Fruit fly (Drosophila melanogaster) whole organism, embryonic: Measurements from ENCODE around the gene Idi.
A peak's percentile ranks its signal among the peaks of the same experiment; 100 is the strongest.

Experiments used
- Abd-B ChIP-seq: fragments of 200-800 bp; sonication (Bioruptor generic); optimal IDR thresholded peaks from 2 replicates; lab custom pipeline; 2018; ENCODE audit warnings: missing biosample characterization, mild to moderate bottlenecking, missing genetic modification characterization, moderate library complexity
- Atf3 ChIP-seq: fragments of 200-800 bp; sonication (Bioruptor generic); optimal IDR thresholded peaks from 3 replicates; lab custom pipeline; 2016; ENCODE audit warnings: missing biosample characterization, missing genetic modification characterization
- Awh ChIP-seq: fragments of 200-800 bp; sonication (Bioruptor generic); IDR thresholded peaks from 2 replicates; pipeline ENCODE4, ENCODE4 v1.3.6; 2022; ENCODE audit warnings: missing biosample characterization, missing genetic modification characterization
- BEAF-32 ChIP-seq: fragments of 200-800 bp; sonication (Bioruptor generic); optimal IDR thresholded peaks from 3 replicates; lab custom pipeline; 2017; ENCODE audit warnings: missing biosample characterization, missing genetic modification characterization, mild to moderate bottlenecking, moderate library complexity, missing genetic modification reagents
- CG10321 ChIP-seq: fragments of 200-800 bp; sonication (Bioruptor generic); IDR thresholded peaks from 2 replicates; pipeline ENCODE4 v1.3.6; 2022; ENCODE audit warnings: missing biosample characterization, missing genetic modification characterization
- CG11247 ChIP-seq: fragments of 200-800 bp; sonication (Bioruptor generic); IDR thresholded peaks from 2 replicates; pipeline ENCODE4 v1.3.6; 2022; ENCODE audit warnings: missing biosample characterization, missing genetic modification characterization
- CG11695 ChIP-seq: fragments of 200-800 bp; sonication (Bioruptor generic); IDR thresholded peaks from 3 replicates; pipeline ENCODE4 v1.3.6; 2022; ENCODE audit warnings: missing biosample characterization, missing genetic modification characterization
- CG13424 ChIP-seq: fragments of 200-800 bp; sonication (Bioruptor generic); optimal IDR thresholded peaks from 2 replicates; lab custom pipeline; 2019; ENCODE audit warnings: missing biosample characterization, mild to moderate bottlenecking, missing genetic modification characterization, moderate library complexity
- CG15601 ChIP-seq: fragments of 200-800 bp; sonication (Bioruptor generic); optimal IDR thresholded peaks from 3 replicates; lab custom pipeline; 2019; ENCODE audit warnings: missing biosample characterization, mild to moderate bottlenecking, missing genetic modification characterization, moderate library complexity
- CG16815 ChIP-seq: fragments of 200-800 bp; sonication (Bioruptor generic); optimal IDR thresholded peaks from 3 replicates; lab custom pipeline; 2017; ENCODE audit warnings: missing biosample characterization, mild to moderate bottlenecking, missing genetic modification characterization
- CG1792 ChIP-seq: fragments of 200-800 bp; sonication (Bioruptor generic); optimal IDR thresholded peaks from 2 replicates; lab custom pipeline; 2016; ENCODE audit warnings: missing biosample characterization, missing genetic modification characterization
- CG18599 ChIP-seq: fragments of 200-800 bp; sonication (Bioruptor generic); optimal IDR thresholded peaks from 3 replicates; lab custom pipeline; 2017; ENCODE audit warnings: missing biosample characterization, missing genetic modification characterization, mild to moderate bottlenecking, moderate library complexity, missing genetic modification reagents
- CG30403 ChIP-seq: fragments of 200-800 bp; sonication (Bioruptor generic); optimal IDR thresholded peaks from 3 replicates; lab custom pipeline; 2016; ENCODE audit warnings: missing biosample characterization, missing genetic modification characterization
- CG31224 ChIP-seq: fragments of 200-800 bp; sonication (Bioruptor generic); IDR thresholded peaks from 2 replicates; pipeline ENCODE4 v1.3.6; 2022; ENCODE audit warnings: missing biosample characterization, missing genetic modification characterization
- CG33213 ChIP-seq: fragments of 200-800 bp; sonication (Bioruptor generic); optimal IDR thresholded peaks from 3 replicates; lab custom pipeline; 2016; ENCODE audit warnings: missing biosample characterization, missing genetic modification characterization
- CG33557 ChIP-seq: fragments of 200-800 bp; sonication (Bioruptor generic); optimal IDR thresholded peaks from 2 replicates; lab custom pipeline; 2019; ENCODE audit warnings: missing biosample characterization, mild to moderate bottlenecking, missing genetic modification characterization, moderate library complexity
- CG4282 ChIP-seq: fragments of 200-800 bp; sonication (Bioruptor generic); optimal IDR thresholded peaks from 2 replicates; lab custom pipeline; 2016; ENCODE audit warnings: missing biosample characterization, missing genetic modification characterization
- CG4328 ChIP-seq: fragments of 200-800 bp; sonication (Bioruptor generic); optimal IDR thresholded peaks from 3 replicates; lab custom pipeline; 2017; ENCODE audit warnings: missing biosample characterization, missing genetic modification reagents, missing genetic modification characterization
- CG5953 ChIP-seq: fragments of 200-800 bp; sonication (Bioruptor generic); IDR thresholded peaks from 2 replicates; pipeline ENCODE4 v1.3.6; 2022; ENCODE audit warnings: missing biosample characterization, missing genetic modification characterization
- CG7357 ChIP-seq: fragments of 200-800 bp; sonication (Bioruptor generic); IDR thresholded peaks from 3 replicates; pipeline ENCODE4 v1.3.6; 2022; ENCODE audit warnings: missing biosample characterization, missing genetic modification characterization
- CG7372 ChIP-seq: fragments of 200-800 bp; sonication (Bioruptor generic); IDR thresholded peaks from 2 replicates; pipeline ENCODE4 v1.3.6; 2022; ENCODE audit warnings: missing biosample characterization, missing genetic modification characterization
- CG7556 ChIP-seq: fragments of 200-800 bp; sonication (Bioruptor generic); optimal IDR thresholded peaks from 2 replicates; lab custom pipeline; 2017; ENCODE audit warnings: missing biosample characterization, mild to moderate bottlenecking, missing genetic modification characterization
- CG7963 ChIP-seq: fragments of 200-800 bp; sonication (Bioruptor generic); IDR thresholded peaks from 3 replicates; pipeline ENCODE4 v1.3.6; 2022; ENCODE audit warnings: missing biosample characterization, missing genetic modification characterization; ENCODE audit not compliant: partially characterized antibody
- CG8478 ChIP-seq: fragments of >200 bp; optimal IDR thresholded peaks from 2 replicates; lab custom pipeline; 2018
- CG9215 ChIP-seq: fragments of 200-800 bp; sonication (Bioruptor generic); IDR thresholded peaks from 2 replicates; pipeline ENCODE4 v1.3.6; 2022; ENCODE audit warnings: missing biosample characterization, missing genetic modification characterization
- Doc3 ChIP-seq: fragments of 200-800 bp; sonication (Bioruptor generic); IDR thresholded peaks from 3 replicates; pipeline ENCODE4 v1.3.6; 2022; ENCODE audit warnings: missing biosample characterization, missing genetic modification characterization; ENCODE audit not compliant: partially characterized antibody
- H15 ChIP-seq: fragments of 200-800 bp; sonication (Bioruptor generic); IDR thresholded peaks from 3 replicates; pipeline ENCODE4 v1.3.6; 2022; ENCODE audit warnings: missing biosample characterization, missing genetic modification characterization
- Hr78 ChIP-seq, 2 experiments: fragments of 200-800 bp in 1 of 2; fragments of >200 bp in 1 of 2; sonication (Bioruptor generic) in 1 of 2; optimal IDR thresholded peaks; 2 replicates each; lab custom pipeline; 2017 to 2019; ENCODE audit warnings: missing biosample characterization in 2 of 2, missing genetic modification characterization in 2 of 2, mild to moderate bottlenecking in 1 of 2, moderate library complexity in 1 of 2
- Mes4 ChIP-seq: fragments of 200-800 bp; sonication (Bioruptor generic); optimal IDR thresholded peaks from 2 replicates; lab custom pipeline; 2016; ENCODE audit warnings: missing biosample characterization, missing genetic modification characterization
- Optix ChIP-seq: fragments of 200-800 bp; sonication (Bioruptor generic); IDR thresholded peaks from 3 replicates; pipeline ENCODE4 v1.3.6; 2022; ENCODE audit warnings: missing biosample characterization, missing genetic modification characterization
- PHDP ChIP-seq: fragments of 200-800 bp; sonication (Bioruptor generic); optimal IDR thresholded peaks from 3 replicates; lab custom pipeline; 2018; ENCODE audit warnings: missing biosample characterization, mild to moderate bottlenecking, missing genetic modification characterization, moderate library complexity
- Rx ChIP-seq: fragments of 200-800 bp; sonication (Bioruptor generic); IDR thresholded peaks from 2 replicates; pipeline ENCODE4 v1.3.6; 2022; ENCODE audit warnings: missing biosample characterization, missing genetic modification characterization
- Six4 ChIP-seq: fragments of 200-800 bp; sonication (Bioruptor generic); optimal IDR thresholded peaks from 2 replicates; lab custom pipeline; 2016; ENCODE audit warnings: missing biosample characterization, missing genetic modification characterization
- Ssrp ChIP-seq: fragments of 200-800 bp; sonication (Bioruptor generic); optimal IDR thresholded peaks from 2 replicates; lab custom pipeline; 2018; ENCODE audit warnings: missing biosample characterization, mild to moderate bottlenecking, missing genetic modification characterization, moderate library complexity
- Stat92E ChIP-seq, 3 experiments: fragments of >200 bp in 2 of 3; fragments of 200-800 bp in 1 of 3; sonication (Bioruptor generic) in 1 of 3; optimal IDR thresholded peaks; 2 replicates each; lab custom pipeline; 2017 to 2019; ENCODE audit warnings: missing biosample characterization in 3 of 3, missing genetic modification characterization in 3 of 3, mild to moderate bottlenecking in 1 of 3, moderate library complexity in 1 of 3
- Taf1 ChIP-seq: fragments of 200-800 bp; sonication (Bioruptor generic); IDR thresholded peaks from 2 replicates; pipeline ENCODE4 v1.3.6; 2022; ENCODE audit warnings: missing biosample characterization, missing genetic modification characterization
- Vsx1 ChIP-seq: fragments of 200-800 bp; sonication (Bioruptor generic); optimal IDR thresholded peaks from 2 replicates; lab custom pipeline; 2017; ENCODE audit warnings: missing biosample characterization, mild to moderate bottlenecking, missing genetic modification characterization, missing genetic modification reagents
- Xrp1 ChIP-seq: fragments of 200-800 bp; sonication (Bioruptor generic); IDR thresholded peaks from 2 replicates; pipeline ENCODE4 v1.3.6; 2022; ENCODE audit warnings: missing biosample characterization, missing genetic modification characterization
- ara ChIP-seq: fragments of 200-800 bp; sonication (Bioruptor generic); IDR thresholded peaks from 2 replicates; pipeline ENCODE4 v1.3.6; 2022; ENCODE audit warnings: missing biosample characterization, missing genetic modification characterization
- az2 ChIP-seq: fragments of 200-800 bp; sonication (Bioruptor generic); optimal IDR thresholded peaks from 3 replicates; lab custom pipeline; 2016; ENCODE audit warnings: missing biosample characterization, missing genetic modification characterization
- chinmo ChIP-seq: fragments of 200-800 bp; sonication (Bioruptor generic); IDR thresholded peaks from 4 replicates; pipeline ENCODE4 v1.3.6; 2022; ENCODE audit warnings: missing biosample characterization, missing genetic modification characterization; ENCODE audit not compliant: partially characterized antibody
- cwo ChIP-seq: fragments of 200-800 bp; sonication (Bioruptor generic); optimal IDR thresholded peaks from 3 replicates; lab custom pipeline; 2017; ENCODE audit warnings: missing biosample characterization, missing genetic modification characterization, mild to moderate bottlenecking, moderate library complexity, missing genetic modification reagents
- dmrt11E ChIP-seq: fragments of 200-800 bp; sonication (Bioruptor generic); optimal IDR thresholded peaks from 3 replicates; lab custom pipeline; 2018; ENCODE audit warnings: missing biosample characterization, mild to moderate bottlenecking, missing genetic modification characterization, moderate library complexity
- ken ChIP-seq: fragments of 200-800 bp; sonication (Bioruptor generic); IDR thresholded peaks from 3 replicates; pipeline ENCODE4 v1.3.6; 2022; ENCODE audit warnings: missing biosample characterization, missing genetic modification characterization
- ro ChIP-seq: fragments of 200-800 bp; sonication (Bioruptor generic); IDR thresholded peaks from 2 replicates; pipeline ENCODE4 v1.3.6; 2022; ENCODE audit warnings: missing biosample characterization, missing genetic modification characterization
- seq ChIP-seq: fragments of 200-800 bp; sonication (Bioruptor generic); IDR thresholded peaks from 2 replicates; pipeline ENCODE4 v1.3.6; 2022; ENCODE audit warnings: missing biosample characterization, missing genetic modification characterization
- sr ChIP-seq: fragments of 200-800 bp; sonication (Bioruptor generic); IDR thresholded peaks from 3 replicates; pipeline ENCODE4 v1.3.6; 2022; ENCODE audit warnings: missing biosample characterization, missing genetic modification characterization
- tll ChIP-seq, 2 experiments: fragments of 200-800 bp in 1 of 2; fragments of >200 bp in 1 of 2; sonication (Bioruptor generic) in 1 of 2; optimal IDR thresholded peaks; 2 replicates each; lab custom pipeline; 2017 to 2019; ENCODE audit warnings: missing biosample characterization in 2 of 2, missing genetic modification characterization in 2 of 2, mild to moderate bottlenecking in 1 of 2, moderate library complexity in 1 of 2
- toy ChIP-seq: fragments of 200-800 bp; sonication (Bioruptor generic); IDR thresholded peaks from 2 replicates; pipeline ENCODE4 v1.3.6; 2022; ENCODE audit warnings: missing biosample characterization, missing genetic modification characterization
- usp ChIP-seq: fragments of >200 bp; optimal IDR thresholded peaks from 2 replicates; lab custom pipeline; 2017; ENCODE audit warnings: missing biosample characterization, missing genetic modification characterization
- wor ChIP-seq: fragments of 200-800 bp; sonication (Bioruptor generic); IDR thresholded peaks from 2 replicates; pipeline ENCODE4 v1.3.6; 2022; ENCODE audit warnings: missing biosample characterization, missing genetic modification characterization

Idi gene

dm6 chr3R:21263177-21263576, 6.7 kb upstream of the Idi start (continued):
- TF ChIP-seq Mes4 (GFP tag; lab: Kevin White, UChicago) (no peak), ro (no peak), CG18599 (peak; percentile 16), CG4328 (GFP tag; lab: Kevin White, UChicago) (no peak), CG31224 (GFP tag; lab: Robert Waterston, UW) (no peak), Doc3 (GFP tag; lab: Robert Waterston, UW) (no peak), H15 (GFP tag; lab: Robert Waterston, UW) (0 out of 3 replicates have a peak, but pooled peaks have one; percentile 54), CG7372 (GFP tag; lab: Robert Waterston, UW) (0 out of 2 replicates have a peak, but pooled peaks have one; percentile 22), PHDP (tag; lab: Kevin White, UChicago) (peak; percentile 51), Rx (0 out of 2 replicates have a peak, but pooled peaks have one; percentile 26), CG16815 (GFP tag; lab: Kevin White, UChicago) (no peak), CG13424 (tag; lab: Kevin White, UChicago) (no peak), Optix (GFP tag; lab: Robert Waterston, UW) (peak; percentile 61; the same call in 2 of the 3 replicates), seq (GFP tag; lab: Robert Waterston, UW) (peak; percentile 59), az2 (GFP tag; lab: Kevin White, UChicago) (no peak), Six4 (GFP tag; lab: Kevin White, UChicago) (no peak), CG4282 (GFP tag; lab: Kevin White, UChicago) (no peak), CG11247 (GFP tag; lab: Robert Waterston, UW) (peak; percentile 47), CG33557 (GFP tag; lab: Kevin White, UChicago) (peak; percentile 27), CG7556 (GFP tag; lab: Kevin White, UChicago) (peak; percentile 25), toy (GFP tag; lab: Robert Waterston, UW) (no peak), sr (peak; percentile 60; the same call in 1 of the 3 replicates), chinmo (no peak), CG8478 (lab: Kevin White, UChicago) (no peak), CG10321 (no peak), CG5953 (GFP tag; lab: Robert Waterston, UW) (peak; percentile 19; the same call in 1 of the 2 replicates), wor (GFP tag; lab: Robert Waterston, UW) (no peak), Ssrp (no peak), Abd-B (no peak), usp (GFP tag; lab: Kevin White, UChicago) (no peak), Taf1 (GFP tag; lab: Robert Waterston, UW) (no peak), ken (0 out of 3 replicates have a peak, but pooled peaks have one; percentile 44), Stat92E (GFP tag; optimal IDR thresholded peaks at IDR 0.05; lab: Kevin White, UChicago) (no peak), Hr78 (GFP tag; optimal IDR thresholded peaks at IDR 0.05; lab: Kevin White, UChicago) (no peak), CG7357 (GFP tag; lab: Robert Waterston, UW) (no peak), CG7963 (GFP tag; lab: Robert Waterston, UW) (no peak), tll (GFP tag; optimal IDR thresholded peaks at IDR 0.05; lab: Kevin White, UChicago) (no peak), CG11695 (0 out of 3 replicates have a peak, but pooled peaks have one; percentile 41), CG9215 (GFP tag; lab: Robert Waterston, UW) (no peak), BEAF-32 (GFP tag; lab: Kevin White, UChicago) (no peak), CG30403 (no peak), Vsx1 (GFP tag; lab: Kevin White, UChicago) (peak; percentile 31), Xrp1 (GFP tag; lab: Robert Waterston, UW) (no peak), dmrt11E (tag; lab: Kevin White, UChicago) (peak; percentile 9), CG1792 (GFP tag; lab: Kevin White, UChicago) (no peak), CG33213 (no peak), Awh (GFP tag; lab: Robert Waterston, UW) (peak; percentile 27; the same call in 1 of the 2 replicates), ara (GFP tag; lab: Robert Waterston, UW) (no peak), Atf3 (no peak), cwo (GFP tag; lab: Kevin White, UChicago) (no peak), CG15601 (tag; lab: Kevin White, UChicago) (peak; percentile 12)
